Fruit fly (Drosophila melanogaster): ENCODE data around the gene CG14195.

DNA sequence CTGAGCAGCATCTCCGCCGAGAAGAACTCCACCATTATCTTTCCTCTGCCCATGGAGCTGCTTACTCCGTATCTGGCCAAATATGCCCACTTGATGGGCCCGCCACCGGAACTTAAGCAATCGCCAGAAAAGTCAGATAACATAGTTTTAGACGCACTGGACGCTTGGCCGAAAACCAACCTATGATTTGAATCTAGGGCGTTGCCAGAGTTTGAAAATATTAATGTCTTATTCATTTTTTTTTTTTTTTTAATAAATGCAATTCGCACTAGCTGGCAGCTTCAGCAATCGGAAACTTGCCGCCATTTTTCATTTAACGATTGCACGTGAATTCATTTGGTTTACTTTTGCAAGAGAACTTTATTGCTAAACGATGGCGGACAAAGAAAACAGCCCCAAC, 22.0 kb downstream of the CG14195 start, which contains the start of gene HP1D3csd:
- TF ChIP-seq br (GFP tag; optimal IDR thresholded peaks at IDR 0.05) (no peak), dmrt93B (GFP tag; optimal IDR thresholded peaks at IDR 0.05) (no peak), Hr83 (GFP tag; optimal IDR thresholded peaks at IDR 0.05; ENCODE audit: poor library complexity, severe bottlenecking) (no peak), dsf (GFP tag; optimal IDR thresholded peaks at IDR 0.05; ENCODE audit: borderline replicate concordance) (no peak), usp (GFP tag; optimal IDR thresholded peaks at IDR 0.05) (no peak), Rel (GFP tag; optimal IDR thresholded peaks at IDR 0.05) (no peak), Rel (tag; optimal IDR thresholded peaks at IDR 0.05) (no peak), Myc (optimal IDR thresholded peaks at IDR 0.05) (no peak), h (GFP tag; optimal IDR thresholded peaks at IDR 0.05) (no peak), pan (optimal IDR thresholded peaks at IDR 0.05) (no peak)

All from whole organism, wandering third instar larva.